Fruit fly (Drosophila melanogaster): ENCODE measurements around the gene Pfdn2.

Pfdn2 gene

DNA sequence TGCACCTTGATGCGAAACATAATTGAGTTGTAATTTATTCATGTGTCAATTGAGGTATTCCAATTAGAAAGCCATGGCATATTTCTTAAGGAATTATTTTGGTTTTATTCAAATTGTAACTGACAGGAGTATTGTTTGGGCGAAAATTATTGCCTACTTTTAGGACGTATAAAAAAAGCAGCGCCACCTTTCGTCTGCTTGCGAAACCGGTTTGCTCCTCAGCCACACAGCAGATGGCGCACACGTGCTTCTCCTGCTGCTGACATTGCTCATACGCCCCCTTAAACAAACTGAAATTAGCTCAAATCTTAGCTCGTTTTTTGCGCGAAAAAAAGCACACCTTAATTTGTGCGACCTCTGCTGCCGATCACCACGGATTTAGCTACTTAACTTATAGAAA, 26.3 kb downstream of the Pfdn2 start (continued):
- TF ChIP-seq vri (GFP tag; optimal IDR thresholded peaks at IDR 0.05) (no peak), Sox102F (GFP tag; optimal IDR thresholded peaks at IDR 0.05) (peak; percentile 45), CG34406 (GFP tag; optimal IDR thresholded peaks at IDR 0.05) (peak; percentile 55), Met (GFP tag; optimal IDR thresholded peaks at IDR 0.05) (peak; percentile 67), ss (GFP tag; optimal IDR thresholded peaks at IDR 0.05) (no peak), net (GFP tag; optimal IDR thresholded peaks at IDR 0.05) (peak; percentile 46), CG10631 (GFP tag; optimal IDR thresholded peaks at IDR 0.05) (no peak), CG11762 (GFP tag; optimal IDR thresholded peaks at IDR 0.05; ENCODE audit: insufficient read depth) (peak; percentile 20), CG6163 (GFP tag; IDR thresholded peaks at IDR 0.05) (no peak), CG6808 (GFP tag; optimal IDR thresholded peaks at IDR 0.05) (no peak), esn (GFP tag; optimal IDR thresholded peaks at IDR 0.05) (peak; percentile 75), Blimp-1 (GFP tag; optimal IDR thresholded peaks at IDR 0.05) (no peak), Sox14 (GFP tag; optimal IDR thresholded peaks at IDR 0.05) (peak; percentile 60)

DNA sequence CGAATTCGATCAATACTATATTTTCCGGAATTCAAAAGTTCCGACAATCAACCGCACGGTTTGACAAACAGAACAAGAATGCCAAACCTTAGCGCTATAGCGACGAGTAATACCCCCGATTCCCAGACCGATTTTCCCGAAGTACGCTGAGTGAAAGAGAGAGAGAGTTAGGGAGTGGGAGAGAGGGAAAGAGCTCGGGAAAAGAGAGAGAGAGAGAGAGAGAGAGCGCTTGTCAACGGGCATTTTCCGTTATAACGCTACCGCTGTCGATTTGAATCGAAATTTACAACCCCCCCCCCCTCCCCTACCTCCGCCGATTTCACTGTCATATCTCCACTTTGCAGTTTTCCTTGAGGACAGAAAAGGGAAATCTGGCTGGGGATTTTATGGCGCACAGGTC, 27.6 kb downstream of the Pfdn2 start:
- TF ChIP-seq Hr38 (GFP tag; optimal IDR thresholded peaks at IDR 0.05) (no peak), Ets96B (tag; optimal IDR thresholded peaks at IDR 0.05) (no peak), CG10631 (GFP tag; optimal IDR thresholded peaks at IDR 0.05) (no peak), Blimp-1 (GFP tag; optimal IDR thresholded peaks at IDR 0.05) (no peak), ss (GFP tag; optimal IDR thresholded peaks at IDR 0.05) (no peak), salr (GFP tag; optimal IDR thresholded peaks at IDR 0.05) (no peak), CG7368 (GFP tag; optimal IDR thresholded peaks at IDR 0.05) (no peak), Eip78C (GFP tag) (no peak), CG15336 (GFP tag; IDR thresholded peaks at IDR 0.05) (no peak), fkh (GFP tag; optimal IDR thresholded peaks at IDR 0.05) (no peak), dsx (GFP tag; optimal IDR thresholded peaks at IDR 0.05; ENCODE audit: poor library complexity, severe bottlenecking) (no peak), CG11294 (GFP tag; IDR thresholded peaks at IDR 0.05) (no peak), CG9139 (GFP tag; optimal IDR thresholded peaks at IDR 0.05) (no peak), CG6792 (GFP tag; optimal IDR thresholded peaks at IDR 0.05) (no peak), Hr39 (GFP tag; optimal IDR thresholded peaks at IDR 0.05) (no peak), esn (GFP tag; optimal IDR thresholded peaks at IDR 0.05) (no peak), acj6 (GFP tag; optimal IDR thresholded peaks at IDR 0.05) (no peak), CG6276 (GFP tag; optimal IDR thresholded peaks at IDR 0.05) (no peak), Lpt (GFP tag; optimal IDR thresholded peaks at IDR 0.05) (no peak)

DNA sequence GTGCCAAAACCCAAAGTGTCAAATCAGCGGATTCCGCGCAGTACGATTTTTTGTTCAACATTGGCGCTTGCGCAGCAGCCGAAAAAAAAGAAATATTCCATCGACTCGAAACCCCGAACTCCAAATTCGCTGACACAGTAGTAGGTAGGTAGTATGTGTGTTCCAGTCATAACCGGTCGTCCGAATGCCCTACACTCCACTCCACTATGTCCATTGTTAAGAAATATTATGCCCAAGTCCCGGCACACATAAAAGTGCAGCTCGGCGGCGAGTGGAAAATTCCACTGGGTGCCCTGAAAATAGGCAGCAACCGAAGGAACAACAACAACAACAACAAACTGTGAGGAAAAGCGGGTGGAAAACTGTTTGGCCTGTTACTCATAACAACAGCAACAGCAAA, 29.2 kb downstream of the Pfdn2 start:
- TF ChIP-seq Sox15 (GFP tag; optimal IDR thresholded peaks at IDR 0.05) (no peak), CG8119 (GFP tag; IDR thresholded peaks at IDR 0.05) (0 out of 3 replicates have a peak, but pooled peaks have one; percentile 12)

- TF ChIP-seq Sox102F (GFP tag; optimal IDR thresholded peaks at IDR 0.05) (no peak), svp (GFP tag) (no peak)
These were observed 30.5 kb downstream of the Pfdn2 start for dm6 chr3L:11043650-11044049.

dm6 chr3L:11041193-11041592, 33.0 kb downstream of the Pfdn2 start:
- TF ChIP-seq pdm3 (GFP tag; optimal IDR thresholded peaks at IDR 0.05) (no peak), CG10669 (GFP tag; optimal IDR thresholded peaks at IDR 0.05) (no peak), CG8319 (GFP tag; optimal IDR thresholded peaks at IDR 0.05) (no peak), Hr4 (GFP tag; optimal IDR thresholded peaks at IDR 0.05) (no peak), CG3032 (tag; optimal IDR thresholded peaks at IDR 0.05) (no peak), Eip75B (GFP tag; optimal IDR thresholded peaks at IDR 0.05) (no peak), CG11294 (GFP tag; IDR thresholded peaks at IDR 0.05) (no peak), Hr39 (GFP tag; optimal IDR thresholded peaks at IDR 0.05) (no peak), fkh (GFP tag; optimal IDR thresholded peaks at IDR 0.05) (no peak), Ets21C (GFP tag; optimal IDR thresholded peaks at IDR 0.05) (no peak), svp (GFP tag) (no peak), topi (GFP tag; optimal IDR thresholded peaks at IDR 0.05) (no peak), CG8119 (GFP tag; IDR thresholded peaks at IDR 0.05) (no peak), CG6276 (GFP tag; optimal IDR thresholded peaks at IDR 0.05) (no peak)
